Fruit fly (Drosophila melanogaster) whole organism, embryonic: ENCODE measurements around the gene CG42798.
A peak's percentile ranks its signal among the peaks of the same experiment; 100 is the strongest.

ENCODE experiments used
- Atf3 ChIP-seq: fragments of 200-800 bp; sonication (Bioruptor generic); optimal IDR thresholded peaks from 3 replicates; lab custom pipeline; 2016; ENCODE audit warnings: missing biosample characterization, missing genetic modification characterization
- Awh ChIP-seq: fragments of 200-800 bp; sonication (Bioruptor generic); IDR thresholded peaks from 2 replicates; pipeline ENCODE4, ENCODE4 v1.3.6; 2022; ENCODE audit warnings: missing biosample characterization, missing genetic modification characterization
- Blimp-1 ChIP-seq: fragments of 200-800 bp; sonication (Bioruptor generic); optimal IDR thresholded peaks from 3 replicates; lab custom pipeline; 2018; ENCODE audit warnings: missing biosample characterization, missing genetic modification characterization, mild to moderate bottlenecking, moderate library complexity, missing genetic modification reagents
- CG10462 ChIP-seq: fragments of 200-800 bp; sonication (Bioruptor generic); optimal IDR thresholded peaks from 2 replicates; lab custom pipeline; 2016; ENCODE audit warnings: missing biosample characterization, missing genetic modification characterization
- CG11085 ChIP-seq: fragments of 200-800 bp; sonication (Bioruptor generic); IDR thresholded peaks from 2 replicates; pipeline ENCODE4 v1.3.6; 2022; ENCODE audit warnings: missing biosample characterization, missing genetic modification characterization
- CG11504 ChIP-seq: fragments of 200-800 bp; sonication (Bioruptor generic); optimal IDR thresholded peaks from 3 replicates; lab custom pipeline; 2019; ENCODE audit warnings: missing biosample characterization, mild to moderate bottlenecking, missing genetic modification characterization, moderate library complexity
- CG11560 ChIP-seq: fragments of 200-800 bp; sonication (Bioruptor generic); IDR thresholded peaks from 3 replicates; pipeline ENCODE4 v1.3.6; 2022; ENCODE audit warnings: missing biosample characterization, missing genetic modification characterization
- CG12071 ChIP-seq: fragments of 200-800 bp; sonication (Bioruptor generic); optimal IDR thresholded peaks from 3 replicates; lab custom pipeline; 2018; ENCODE audit warnings: missing biosample characterization, mild to moderate bottlenecking, missing genetic modification characterization
- CG12769 ChIP-seq: fragments of 200-800 bp; sonication (Bioruptor generic); optimal IDR thresholded peaks from 2 replicates; lab custom pipeline; 2019; ENCODE audit warnings: missing biosample characterization, mild to moderate bottlenecking, missing genetic modification characterization, moderate library complexity
- CG13287 ChIP-seq: fragments of 200-800 bp; sonication (Bioruptor generic); IDR thresholded peaks from 2 replicates; pipeline ENCODE4 v1.3.6; 2022; ENCODE audit warnings: missing biosample characterization, missing genetic modification characterization; ENCODE audit not compliant: partially characterized antibody
- CG15479 ChIP-seq: fragments of 200-800 bp; sonication (Bioruptor generic); optimal IDR thresholded peaks from 3 replicates; lab custom pipeline; 2019; ENCODE audit warnings: missing biosample characterization, mild to moderate bottlenecking, missing genetic modification characterization, moderate library complexity
- CG1602 ChIP-seq: fragments of 200-800 bp; sonication (Bioruptor generic); optimal IDR thresholded peaks from 3 replicates; lab custom pipeline; 2016; ENCODE audit warnings: missing biosample characterization, missing genetic modification characterization
- CG16863 ChIP-seq: fragments of 200-800 bp; sonication (Bioruptor generic); optimal IDR thresholded peaks from 3 replicates; lab custom pipeline; 2016; ENCODE audit warnings: missing biosample characterization, missing genetic modification characterization
- CG17328 ChIP-seq: fragments of 200-800 bp; sonication (Bioruptor generic); IDR thresholded peaks from 2 replicates; pipeline ENCODE4 v1.3.6; 2022; ENCODE audit warnings: missing biosample characterization, missing genetic modification characterization
- CG31441 ChIP-seq: fragments of 200-800 bp; sonication (Bioruptor generic); IDR thresholded peaks from 2 replicates; pipeline ENCODE4 v1.3.6; 2022; ENCODE audit warnings: missing biosample characterization, missing genetic modification characterization
- CG33213 ChIP-seq: fragments of 200-800 bp; sonication (Bioruptor generic); optimal IDR thresholded peaks from 3 replicates; lab custom pipeline; 2016; ENCODE audit warnings: missing biosample characterization, missing genetic modification characterization
- CG3407 ChIP-seq: fragments of 200-800 bp; sonication (Bioruptor generic); optimal IDR thresholded peaks from 2 replicates; lab custom pipeline; 2018; ENCODE audit warnings: missing biosample characterization, mild to moderate bottlenecking, missing genetic modification characterization
- CG7357 ChIP-seq: fragments of 200-800 bp; sonication (Bioruptor generic); IDR thresholded peaks from 3 replicates; pipeline ENCODE4 v1.3.6; 2022; ENCODE audit warnings: missing biosample characterization, missing genetic modification characterization
- CG9215 ChIP-seq: fragments of 200-800 bp; sonication (Bioruptor generic); IDR thresholded peaks from 2 replicates; pipeline ENCODE4 v1.3.6; 2022; ENCODE audit warnings: missing biosample characterization, missing genetic modification characterization
- CG9437 ChIP-seq: fragments of 200-800 bp; sonication (Bioruptor generic); optimal IDR thresholded peaks from 2 replicates; lab custom pipeline; 2018; ENCODE audit warnings: missing biosample characterization, mild to moderate bottlenecking, missing genetic modification characterization
- CG9876 ChIP-seq: fragments of 200-800 bp; sonication (Bioruptor generic); optimal IDR thresholded peaks from 2 replicates; lab custom pipeline; 2016; ENCODE audit warnings: missing biosample characterization, missing genetic modification characterization
- Camta ChIP-seq: fragments of 200-800 bp; sonication (Bioruptor generic); optimal IDR thresholded peaks from 2 replicates; lab custom pipeline; 2016; ENCODE audit warnings: missing biosample characterization, missing genetic modification characterization
- D19A ChIP-seq: fragments of 200-800 bp; optimal IDR thresholded peaks from 3 replicates; lab custom pipeline; 2019; ENCODE audit warnings: missing biosample characterization, mild to moderate bottlenecking, missing genetic modification characterization, moderate library complexity
- Drgx ChIP-seq: fragments of 200-800 bp; sonication (Bioruptor generic); IDR thresholded peaks from 2 replicates; pipeline ENCODE4 v1.3.6; 2022; ENCODE audit warnings: missing biosample characterization, missing genetic modification characterization
- GATAe ChIP-seq: fragments of 200-800 bp; sonication (Bioruptor generic); conservative IDR thresholded peaks from 2 replicates; pipeline ENCODE4 v1.3.6; 2022; ENCODE audit warnings: missing biosample characterization, missing genetic modification characterization
- Gsc ChIP-seq: fragments of 200-800 bp; sonication (Bioruptor generic); IDR thresholded peaks from 2 replicates; pipeline ENCODE4 v1.3.6; 2022; ENCODE audit warnings: missing biosample characterization, missing genetic modification characterization
- Hmx ChIP-seq: fragments of 200-800 bp; sonication (Bioruptor generic); optimal IDR thresholded peaks from 2 replicates; lab custom pipeline; 2016; ENCODE audit warnings: missing biosample characterization, missing genetic modification characterization
- Hr3 ChIP-seq: fragments of 200-800 bp; sonication (Bioruptor generic); optimal IDR thresholded peaks from 3 replicates; lab custom pipeline; 2016; ENCODE audit warnings: missing biosample characterization, missing genetic modification characterization
- Hr78 ChIP-seq, 2 experiments: fragments of 200-800 bp in 1 of 2; fragments of >200 bp in 1 of 2; sonication (Bioruptor generic) in 1 of 2; optimal IDR thresholded peaks; 2 replicates each; lab custom pipeline; 2017 to 2019; ENCODE audit warnings: missing biosample characterization in 2 of 2, missing genetic modification characterization in 2 of 2, mild to moderate bottlenecking in 1 of 2, moderate library complexity in 1 of 2
- Lpt ChIP-seq: fragments of >200 bp; optimal IDR thresholded peaks from 2 replicates; lab custom pipeline; 2018; ENCODE audit warnings: missing biosample characterization, missing genetic modification characterization
- Ssrp ChIP-seq: fragments of 200-800 bp; sonication (Bioruptor generic); optimal IDR thresholded peaks from 2 replicates; lab custom pipeline; 2018; ENCODE audit warnings: missing biosample characterization, mild to moderate bottlenecking, missing genetic modification characterization, moderate library complexity
- Stat92E ChIP-seq, 3 experiments: fragments of >200 bp in 2 of 3; fragments of 200-800 bp in 1 of 3; sonication (Bioruptor generic) in 1 of 3; optimal IDR thresholded peaks; 2 replicates each; lab custom pipeline; 2017 to 2019; ENCODE audit warnings: missing biosample characterization in 3 of 3, missing genetic modification characterization in 3 of 3, mild to moderate bottlenecking in 1 of 3, moderate library complexity in 1 of 3
- Vsx1 ChIP-seq: fragments of 200-800 bp; sonication (Bioruptor generic); optimal IDR thresholded peaks from 2 replicates; lab custom pipeline; 2017; ENCODE audit warnings: missing biosample characterization, mild to moderate bottlenecking, missing genetic modification characterization, missing genetic modification reagents
- aop ChIP-seq: fragments of 200-800 bp; sonication (Bioruptor generic); IDR thresholded peaks from 2 replicates; pipeline ENCODE4 v1.3.6; 2022; ENCODE audit warnings: missing biosample characterization, missing genetic modification characterization
- cwo ChIP-seq: fragments of 200-800 bp; sonication (Bioruptor generic); optimal IDR thresholded peaks from 3 replicates; lab custom pipeline; 2017; ENCODE audit warnings: missing biosample characterization, missing genetic modification characterization, mild to moderate bottlenecking, moderate library complexity, missing genetic modification reagents
- fru ChIP-seq: fragments of >200 bp; optimal IDR thresholded peaks from 2 replicates; lab custom pipeline; 2017
- hth ChIP-seq: fragments of >200 bp; optimal IDR thresholded peaks from 2 replicates; lab custom pipeline; 2017; ENCODE audit warnings: inconsistent platforms
- lilli ChIP-seq: fragments of 200-800 bp; sonication (Bioruptor generic); optimal IDR thresholded peaks from 3 replicates; lab custom pipeline; 2016; ENCODE audit warnings: missing biosample characterization, missing genetic modification characterization
- luna ChIP-seq: fragments of 200-800 bp; sonication (Bioruptor generic); optimal IDR thresholded peaks from 2 replicates; lab custom pipeline; 2016; ENCODE audit warnings: missing biosample characterization, missing genetic modification characterization
- maf-S ChIP-seq: fragments of 200-800 bp; sonication (Bioruptor generic); optimal IDR thresholded peaks from 2 replicates; lab custom pipeline; 2016; ENCODE audit warnings: missing biosample characterization, missing genetic modification characterization
- nom ChIP-seq: fragments of 200-800 bp; sonication (Bioruptor generic); optimal IDR thresholded peaks from 2 replicates; lab custom pipeline; 2017; ENCODE audit warnings: missing biosample characterization, missing genetic modification characterization, mild to moderate bottlenecking, moderate library complexity, missing genetic modification reagents
- pfk ChIP-seq: fragments of 200-800 bp; sonication (Bioruptor generic); optimal IDR thresholded peaks from 2 replicates; lab custom pipeline; 2018; ENCODE audit warnings: missing biosample characterization, mild to moderate bottlenecking, missing genetic modification characterization, moderate library complexity
- phol ChIP-seq: fragments of 200-800 bp; sonication (Bioruptor generic); optimal IDR thresholded peaks from 3 replicates; lab custom pipeline; 2018; ENCODE audit warnings: missing biosample characterization, mild to moderate bottlenecking, missing genetic modification characterization, moderate library complexity
- pnt ChIP-seq: fragments of 200-800 bp; sonication (Bioruptor generic); optimal IDR thresholded peaks from 3 replicates; lab custom pipeline; 2016; ENCODE audit warnings: missing biosample characterization, missing genetic modification characterization
- pum ChIP-seq: fragments of 200-800 bp; sonication (Bioruptor generic); optimal IDR thresholded peaks from 2 replicates; lab custom pipeline; 2016; ENCODE audit warnings: missing biosample characterization, missing genetic modification characterization
- rib ChIP-seq: fragments of 200-800 bp; sonication (Bioruptor generic); IDR thresholded peaks from 2 replicates; pipeline ENCODE4 v1.3.6; 2022; ENCODE audit warnings: missing biosample characterization, missing genetic modification characterization
- scrt ChIP-seq: fragments of 200-800 bp; sonication (Bioruptor generic); optimal IDR thresholded peaks from 2 replicates; lab custom pipeline; 2018; ENCODE audit warnings: missing biosample characterization, mild to moderate bottlenecking, missing genetic modification characterization, moderate library complexity
- sisA ChIP-seq: fragments of 200-800 bp; sonication (Bioruptor generic); IDR thresholded peaks from 2 replicates; pipeline ENCODE4 v1.3.6; 2022; ENCODE audit warnings: missing biosample characterization, missing genetic modification characterization
- slp2 ChIP-seq: fragments of 200-800 bp; sonication (Bioruptor generic); optimal IDR thresholded peaks from 2 replicates; lab custom pipeline; 2016; ENCODE audit warnings: missing biosample characterization, missing genetic modification characterization
- zfh1 ChIP-seq: fragments of 200-800 bp; sonication (Bioruptor generic); IDR thresholded peaks from 3 replicates; pipeline ENCODE4 v1.3.6; 2022; ENCODE audit warnings: missing biosample characterization, missing genetic modification characterization

CG42798 gene

dm6 chr3R:17391313-17391845, 15.1 kb upstream of the CG42798 start, which contains the start of the genes Brf and sds22 (continued):
- TF ChIP-seq Blimp-1 (peak; percentile 91), luna (GFP tag; lab: Kevin White, UChicago) (peak; percentile 93), rib (GFP tag; lab: Robert Waterston, UW) (peak; percentile 93), Camta (peak; percentile 92), CG33213 (GFP tag; lab: Kevin White, UChicago) (peak; percentile 94), lilli (GFP tag; lab: Kevin White, UChicago) (peak; percentile 98), CG12071 (GFP tag; lab: Kevin White, UChicago) (peak; percentile 72), Awh (peak; percentile 79; the same call in 1 of the 2 replicates), Stat92E (GFP tag; optimal IDR thresholded peaks at IDR 0.05; lab: Kevin White, UChicago) (peak in 1 of 3 experiments; percentile 74), CG10462 (peak; percentile 93), cwo (GFP tag; lab: Kevin White, UChicago) (peak; percentile 84), zfh1 (peak; percentile 95), CG15479 (no peak), CG9876 (peak; percentile 87), CG17328 (GFP tag; lab: Robert Waterston, UW) (peak; percentile 86), CG12769 (tag; lab: Kevin White, UChicago) (peak; percentile 95), nom (GFP tag; lab: Kevin White, UChicago) (peak; percentile 83), Vsx1 (GFP tag; lab: Kevin White, UChicago) (peak; percentile 80), fru (no peak), CG11504 (tag; lab: Kevin White, UChicago) (peak; percentile 94), CG9215 (GFP tag; lab: Robert Waterston, UW) (peak; percentile 95), Drgx (GFP tag; lab: Robert Waterston, UW) (peak; percentile 83), CG9437 (GFP tag; lab: Kevin White, UChicago) (peak; percentile 88), aop (GFP tag; lab: Robert Waterston, UW) (peak; percentile 60; the same call in 1 of the 2 replicates), Atf3 (GFP tag; lab: Kevin White, UChicago) (peak; percentile 94), CG11560 (peak; percentile 87), CG3407 (peak; percentile 85), scrt (peak; percentile 91), CG16863 (GFP tag; lab: Kevin White, UChicago) (peak; percentile 94), CG1602 (GFP tag; lab: Kevin White, UChicago) (peak; percentile 97), Lpt (GFP tag; lab: Kevin White, UChicago) (no peak), CG11085 (GFP tag; lab: Robert Waterston, UW) (peak; percentile 84), maf-S (GFP tag; lab: Kevin White, UChicago) (peak; percentile 96), Hr78 (GFP tag; optimal IDR thresholded peaks at IDR 0.05; lab: Kevin White, UChicago) (peak in 1 of 2 experiments; percentile 77), sisA (GFP tag; lab: Robert Waterston, UW) (peak; percentile 97), Hmx (peak; percentile 90), GATAe (GFP tag; lab: Robert Waterston, UW) (peak; percentile 74), pum (GFP tag; lab: Kevin White, UChicago) (peak; percentile 96), pfk (peak; percentile 59), hth (lab: Kevin White, UChicago) (no peak), slp2 (GFP tag; lab: Kevin White, UChicago) (peak; percentile 93), CG13287 (GFP tag; lab: Robert Waterston, UW) (peak; percentile 83), CG7357 (peak; percentile 86), Gsc (GFP tag; lab: Robert Waterston, UW) (peak; percentile 76), Ssrp (tag; lab: Kevin White, UChicago) (peak; percentile 96), phol (tag; lab: Kevin White, UChicago) (peak; percentile 96), Hr3 (GFP tag; lab: Kevin White, UChicago) (peak; percentile 98), pnt (GFP tag; lab: Kevin White, UChicago) (peak; percentile 95), D19A (peak; percentile 87), CG31441 (GFP tag; lab: Robert Waterston, UW) (peak; percentile 94)
